Worm (Caenorhabditis elegans) whole organism, L1 larva: ENCODE measurements around the gene C14F11.4.

Experiments used
- C04F5.9 ChIP-seq: sonication (generic microtip); optimal IDR thresholded peaks from 2 replicates; lab custom pipeline; 2016; ENCODE audit warnings: missing genetic modification characterization, missing compliant biosample characterization
- C16A3.4 ChIP-seq: fragments of 150-350 bp; optimal IDR thresholded peaks from 2 replicates; lab custom pipeline; 2014; ENCODE audit warnings: missing biosample characterization, missing genetic modification characterization
- F16B12.6 ChIP-seq: fragments of 150-350 bp; optimal IDR thresholded peaks from 2 replicates; lab custom pipeline; 2014; ENCODE audit warnings: missing biosample characterization, missing genetic modification characterization
- Y116A8C.19 ChIP-seq: sonication (generic microtip); optimal IDR thresholded peaks from 2 replicates; lab custom pipeline; 2016; ENCODE audit warnings: missing compliant biosample characterization, missing genetic modification characterization, borderline replicate concordance
- alr-1 ChIP-seq: fragments of 200-800 bp; sonication (Bioruptor generic); optimal IDR thresholded peaks from 2 replicates; lab custom pipeline; 2018; ENCODE audit warnings: borderline replicate concordance, mild to moderate bottlenecking, missing genetic modification characterization, missing compliant biosample characterization
- ceh-8 ChIP-seq: fragments of 200-800 bp; sonication (Bioruptor generic); optimal IDR thresholded peaks from 2 replicates; lab custom pipeline; 2018; ENCODE audit warnings: mild to moderate bottlenecking, missing genetic modification characterization, moderate library complexity, missing compliant biosample characterization
- ceh-82 ChIP-seq, 3 experiments: fragments of 150-350 bp in 1 of 3; sonication (generic microtip) in 2 of 3; optimal IDR thresholded peaks; 2 replicates each; lab custom pipeline; 2014 to 2017; ENCODE audit warnings: missing biosample characterization in 3 of 3, missing genetic modification characterization in 3 of 3
- ceh-88 ChIP-seq: fragments of 200-800 bp; sonication (Bioruptor generic); IDR thresholded peaks from 2 replicates; pipeline ENCODE4 v1.3.6; 2022; ENCODE audit warnings: missing genetic modification characterization, missing compliant biosample characterization
- ceh-90 ChIP-seq: sonication (generic microtip); optimal IDR thresholded peaks from 2 replicates; lab custom pipeline; 2016; ENCODE audit warnings: missing genetic modification characterization, missing compliant biosample characterization
- ces-1 ChIP-seq: fragments of 150-350 bp; optimal IDR thresholded peaks from 2 replicates; lab custom pipeline; 2014; ENCODE audit warnings: missing biosample characterization, missing genetic modification reagents, missing genetic modification characterization
- dpl-1 ChIP-seq, 3 experiments: fragments of 150-350 bp in 2 of 3; sonication (generic microtip) in 1 of 3; optimal IDR thresholded peaks; 2 replicates each; lab custom pipeline; 2014 to 2017; ENCODE audit warnings: missing biosample characterization in 3 of 3, missing genetic modification characterization in 3 of 3, missing genetic modification reagents in 3 of 3
- efl-1 ChIP-seq, 4 experiments: fragments of 150-350 bp; optimal IDR thresholded peaks in 3 of 4; peaks in 1 of 4; 1 replicate in 1 of 4; 2 replicates in 3 of 4; lab custom pipeline; 2014; ENCODE audit warnings: missing biosample characterization in 2 of 4, missing genetic modification characterization in 2 of 4, missing genetic modification reagents in 2 of 4
- egl-27 ChIP-seq, 2 experiments: fragments of 150-350 bp in 1 of 2; sonication (generic microtip); optimal IDR thresholded peaks; 3 replicates each; lab custom pipeline; 2017 to 2018; ENCODE audit warnings: missing biosample characterization in 2 of 2, missing genetic modification characterization in 2 of 2, missing genetic modification reagents in 2 of 2
- elt-2 ChIP-seq: sonication (generic microtip); optimal IDR thresholded peaks from 2 replicates; lab custom pipeline; 2016; ENCODE audit warnings: missing genetic modification characterization, mild to moderate bottlenecking, inconsistent platforms, missing compliant biosample characterization, missing genetic modification reagents
- elt-3 ChIP-seq, 6 experiments: fragments of 150-350 bp in 1 of 6; sonication (generic microtip); optimal IDR thresholded peaks; 2 replicates each; lab custom pipeline; 2017 to 2018; ENCODE audit warnings: missing biosample characterization in 6 of 6, missing genetic modification characterization in 6 of 6, inconsistent platforms in 1 of 6
- fkh-8 ChIP-seq: sonication (generic microtip); optimal IDR thresholded peaks from 2 replicates; lab custom pipeline; 2016; ENCODE audit warnings: mild to moderate bottlenecking, missing genetic modification characterization, missing compliant biosample characterization
- hlh-17 ChIP-seq: fragments of 200-800 bp; sonication (Bioruptor generic); optimal IDR thresholded peaks from 2 replicates; lab custom pipeline; 2018; ENCODE audit warnings: missing genetic modification characterization, mild to moderate bottlenecking, missing compliant biosample characterization, moderate library complexity, borderline replicate concordance
- hpl-2 ChIP-seq: fragments of 150-350 bp; optimal IDR thresholded peaks from 2 replicates; lab custom pipeline; 2014; ENCODE audit warnings: missing biosample characterization, missing genetic modification reagents, missing genetic modification characterization
- irx-1 ChIP-seq: sonication (generic microtip); optimal IDR thresholded peaks from 2 replicates; lab custom pipeline; 2016; ENCODE audit warnings: missing genetic modification characterization, missing compliant biosample characterization
- isw-1 ChIP-seq: fragments of 200-800 bp; sonication (Bioruptor generic); IDR thresholded peaks from 2 replicates; pipeline ENCODE4 v1.3.6; 2022; ENCODE audit warnings: missing genetic modification characterization, missing compliant biosample characterization
- lin-14 ChIP-seq: fragments of 200-800 bp; sonication (Bioruptor generic); optimal IDR thresholded peaks from 2 replicates; lab custom pipeline; 2018; ENCODE audit warnings: mild to moderate bottlenecking, missing genetic modification characterization, moderate library complexity, missing compliant biosample characterization
- lin-35 ChIP-seq, 2 experiments: fragments of 150-350 bp; optimal IDR thresholded peaks; 2 replicates each; lab custom pipeline; 2014; ENCODE audit warnings: missing biosample characterization in 2 of 2, missing genetic modification characterization in 2 of 2, missing genetic modification reagents in 2 of 2
- lin-39 ChIP-seq: fragments of 150-350 bp; optimal IDR thresholded peaks from 2 replicates; lab custom pipeline; 2014; ENCODE audit warnings: missing biosample characterization, missing genetic modification reagents, missing genetic modification characterization
- lir-3 ChIP-seq: sonication (generic microtip); optimal IDR thresholded peaks from 2 replicates; lab custom pipeline; 2016; ENCODE audit warnings: mild to moderate bottlenecking, missing genetic modification characterization, moderate library complexity, missing compliant biosample characterization; ENCODE audit not compliant: poor library complexity
- lsy-2 ChIP-seq, 2 experiments: fragments of 150-350 bp; optimal IDR thresholded peaks; 2 replicates each; lab custom pipeline; 2014; ENCODE audit warnings: missing biosample characterization in 2 of 2, missing genetic modification characterization in 2 of 2
- mab-9 ChIP-seq: fragments of 200-800 bp; sonication (Bioruptor generic); IDR thresholded peaks from 2 replicates; pipeline ENCODE4 v1.3.6; 2022; ENCODE audit warnings: missing genetic modification reagents, missing genetic modification characterization, missing compliant biosample characterization
- mdl-1 ChIP-seq, 2 experiments: fragments of 150-350 bp; optimal IDR thresholded peaks; 2 replicates each; lab custom pipeline; 2014 to 2017; ENCODE audit warnings: missing biosample characterization in 2 of 2, missing genetic modification characterization in 2 of 2, inconsistent platforms in 1 of 2
- mef-2 ChIP-seq: fragments of 150-350 bp; optimal IDR thresholded peaks from 2 replicates; lab custom pipeline; 2014; ENCODE audit warnings: missing biosample characterization, missing genetic modification characterization
- nhr-11 ChIP-seq: fragments of 150-350 bp; optimal IDR thresholded peaks from 2 replicates; lab custom pipeline; 2014; ENCODE audit warnings: missing biosample characterization, missing genetic modification characterization
- nhr-20 ChIP-seq: sonication (generic microtip); optimal IDR thresholded peaks from 2 replicates; lab custom pipeline; 2016; ENCODE audit warnings: mild to moderate bottlenecking, missing genetic modification characterization, missing compliant biosample characterization
- nhr-47 ChIP-seq: sonication (generic microtip); optimal IDR thresholded peaks from 2 replicates; lab custom pipeline; 2016; ENCODE audit warnings: mild to moderate bottlenecking, missing genetic modification characterization, moderate library complexity, missing compliant biosample characterization
- nhr-71 ChIP-seq: sonication (generic microtip); optimal IDR thresholded peaks from 2 replicates; lab custom pipeline; 2016; ENCODE audit warnings: mild to moderate bottlenecking, missing genetic modification characterization, moderate library complexity, missing compliant biosample characterization
- nhr-84 ChIP-seq: sonication (generic microtip); optimal IDR thresholded peaks from 2 replicates; lab custom pipeline; 2017; ENCODE audit warnings: missing biosample characterization, missing genetic modification characterization
- nhr-90 ChIP-seq: sonication (generic microtip); optimal IDR thresholded peaks from 2 replicates; lab custom pipeline; 2016; ENCODE audit warnings: mild to moderate bottlenecking, missing genetic modification characterization, missing compliant biosample characterization; ENCODE audit not compliant: poor library complexity
- rnt-1 ChIP-seq: sonication (generic microtip); optimal IDR thresholded peaks from 2 replicates; lab custom pipeline; 2016; ENCODE audit warnings: mild to moderate bottlenecking, missing genetic modification characterization, moderate library complexity, missing compliant biosample characterization
- snu-23 ChIP-seq: sonication (generic microtip); optimal IDR thresholded peaks from 2 replicates; lab custom pipeline; 2016; ENCODE audit warnings: missing genetic modification characterization, missing compliant biosample characterization
- sox-4 ChIP-seq: sonication (generic microtip); optimal IDR thresholded peaks from 2 replicates; lab custom pipeline; 2016; ENCODE audit warnings: missing genetic modification characterization, missing compliant biosample characterization
- swsn-7 ChIP-seq: sonication (generic microtip); optimal IDR thresholded peaks from 2 replicates; lab custom pipeline; 2016; ENCODE audit warnings: missing genetic modification characterization, missing compliant biosample characterization
- tlp-1 ChIP-seq: fragments of 150-350 bp; optimal IDR thresholded peaks from 2 replicates; lab custom pipeline; 2014; ENCODE audit warnings: missing biosample characterization, missing genetic modification characterization
- unc-130 ChIP-seq: fragments of 150-350 bp; optimal IDR thresholded peaks from 2 replicates; lab custom pipeline; 2017; ENCODE audit warnings: missing biosample characterization, missing genetic modification characterization, inconsistent platforms
- unc-86 ChIP-seq: sonication (generic microtip); optimal IDR thresholded peaks from 2 replicates; lab custom pipeline; 2016; ENCODE audit warnings: missing genetic modification characterization, missing compliant biosample characterization
- xbp-1 ChIP-seq: sonication (generic microtip); optimal IDR thresholded peaks from 2 replicates; lab custom pipeline; 2016; ENCODE audit warnings: missing genetic modification characterization, missing compliant biosample characterization
- zag-1 ChIP-seq: fragments of 150-350 bp; optimal IDR thresholded peaks from 2 replicates; lab custom pipeline; 2014; ENCODE audit warnings: missing biosample characterization, missing genetic modification characterization
- zip-4 ChIP-seq: fragments of 200-800 bp; sonication (Bioruptor generic); optimal IDR thresholded peaks from 2 replicates; lab custom pipeline; 2018; ENCODE audit warnings: mild to moderate bottlenecking, missing genetic modification characterization, moderate library complexity, missing compliant biosample characterization
- ztf-11 ChIP-seq, 2 experiments: sonication (generic microtip); optimal IDR thresholded peaks; 2 replicates each; lab custom pipeline; 2016 to 2017; ENCODE audit warnings: missing genetic modification characterization in 2 of 2, missing biosample characterization in 1 of 2, missing compliant biosample characterization in 1 of 2
- ztf-4 ChIP-seq: fragments of 150-350 bp; optimal IDR thresholded peaks from 2 replicates; lab custom pipeline; 2014; ENCODE audit warnings: missing biosample characterization, missing genetic modification characterization

Gene C14F11.4

ce11 chrX:6206305-6206704, 26.5 kb downstream of the C14F11.4 start, which contains the start of gene mtp-18:
Gene mtp-18, minus strand, starts transcription at chrX:6206405.
- TF ChIP-seq lin-35 (GFP tag; optimal IDR thresholded peaks at IDR 0.05; lab: Kevin White, UChicago) (no peak), ceh-82 (tag; optimal IDR thresholded peaks at IDR 0.05; lab: Kevin White, UChicago) (no peak), nhr-90 (no peak), efl-1 (optimal IDR thresholded peaks at IDR 0.05; lab: Kevin White, UChicago) (no peak), efl-1 (GFP tag; optimal IDR thresholded peaks at IDR 0.05 in 1 of 2; lab: Kevin White, UChicago) (no peak), swsn-7 (tag; lab: Kevin White, UChicago) (no peak), lin-14 (no peak), xbp-1 (tag; lab: Kevin White, UChicago) (no peak), egl-27 (tag; optimal IDR thresholded peaks at IDR 0.05; lab: Kevin White, UChicago) (no peak), lsy-2 (tag; optimal IDR thresholded peaks at IDR 0.05; lab: Kevin White, UChicago) (no peak)
- TF ChIP-seq, all 84 proteins: peak for 0

ce11 chrX:6205325-6205724, 27.5 kb downstream of the C14F11.4 start:
- no peak for TF ChIP-seq ceh-82 (tag; optimal IDR thresholded peaks at IDR 0.05; lab: Kevin White, UChicago)
- no peak for TF ChIP-seq C16A3.4 (tag; lab: Kevin White, UChicago)
- no peak for TF ChIP-seq lin-35 (GFP tag; optimal IDR thresholded peaks at IDR 0.05; lab: Kevin White, UChicago)
- no peak for TF ChIP-seq elt-2 (tag; lab: Kevin White, UChicago)
- no peak for TF ChIP-seq F16B12.6 (tag; lab: Kevin White, UChicago)
- no peak for TF ChIP-seq xbp-1 (tag; lab: Kevin White, UChicago)
- no peak for TF ChIP-seq unc-86 (tag; lab: Kevin White, UChicago)
- TF ChIP-seq nhr-20 (tag; lab: Kevin White, UChicago) = no peak
- TF ChIP-seq fkh-8 = no peak
- TF ChIP-seq sox-4 = no peak
- TF ChIP-seq nhr-47 (tag; lab: Kevin White, UChicago) = no peak
- no peak for TF ChIP-seq snu-23 (GFP tag; lab: Kevin White, UChicago)
- TF ChIP-seq, all 84 proteins: peak for 0

ce11 chrX:6204696-6205232, 28.1 kb downstream of the C14F11.4 start, which contains the start of gene bca-1:
Gene bca-1, minus strand, starts transcription at chrX:6204746.
- TF ChIP-seq zag-1 (tag; lab: Kevin White, UChicago) = no peak
- peak; percentile 29 for TF ChIP-seq ztf-4 (tag; lab: Kevin White, UChicago)
- peak in 1 of 3 experiments; percentile 21 for TF ChIP-seq dpl-1 (GFP tag; optimal IDR thresholded peaks at IDR 0.05; lab: Kevin White, UChicago)
- TF ChIP-seq lir-3 = no peak
- no peak for TF ChIP-seq ces-1 (GFP tag; lab: Kevin White, UChicago)
- TF ChIP-seq lin-39 (tag; lab: Kevin White, UChicago) = no peak
- no peak for TF ChIP-seq Y116A8C.19 (tag; lab: Kevin White, UChicago)
- TF ChIP-seq nhr-11 (tag; lab: Kevin White, UChicago) = no peak
- TF ChIP-seq ceh-8 (GFP tag; lab: Kevin White, UChicago) = no peak
- no peak for TF ChIP-seq C04F5.9 (tag; lab: Kevin White, UChicago)
- TF ChIP-seq lin-35 (GFP tag; optimal IDR thresholded peaks at IDR 0.05; lab: Kevin White, UChicago) = peak in 1 of 2 experiments; percentile 68
- TF ChIP-seq elt-3 (tag; optimal IDR thresholded peaks at IDR 0.05; lab: Kevin White, UChicago) = peak in 2 of 6 experiments; percentile 59 to 68
- TF ChIP-seq hpl-2 (GFP tag; lab: Kevin White, UChicago) = no peak
- TF ChIP-seq rnt-1 = peak; percentile 49
- no peak for TF ChIP-seq ceh-90 (tag; lab: Kevin White, UChicago)
- no peak for TF ChIP-seq hlh-17 (GFP tag; lab: Kevin White, UChicago)
- TF ChIP-seq tlp-1 = no peak
- no peak for TF ChIP-seq efl-1 (optimal IDR thresholded peaks at IDR 0.05; lab: Kevin White, UChicago)
- peak in 1 of 2 experiments; percentile 84 for TF ChIP-seq efl-1 (GFP tag; optimal IDR thresholded peaks at IDR 0.05 in 1 of 2; lab: Kevin White, UChicago)
- TF ChIP-seq nhr-71 (tag; lab: Kevin White, UChicago) = peak; percentile 97
- TF ChIP-seq mdl-1 (tag; optimal IDR thresholded peaks at IDR 0.05; lab: Kevin White, UChicago) = peak in 1 of 2 experiments; percentile 69
- TF ChIP-seq zip-4 (GFP tag; lab: Kevin White, UChicago) = no peak
- no peak for TF ChIP-seq ceh-88
- TF ChIP-seq unc-130 (tag; lab: Kevin White, UChicago) = peak; percentile 50
- TF ChIP-seq C16A3.4 (tag; lab: Kevin White, UChicago) = peak; percentile 44
- no peak for TF ChIP-seq ztf-11 (tag; optimal IDR thresholded peaks at IDR 0.05; lab: Kevin White, UChicago)
- TF ChIP-seq mef-2 (tag; lab: Kevin White, UChicago) = no peak
- no peak for TF ChIP-seq nhr-84
- no peak for TF ChIP-seq egl-27 (tag; optimal IDR thresholded peaks at IDR 0.05; lab: Kevin White, UChicago)
- no peak for TF ChIP-seq alr-1 (tag; lab: Kevin White, UChicago)
- TF ChIP-seq isw-1 (GFP tag; lab: Robert Waterston, UW) = no peak
- TF ChIP-seq mab-9 = no peak
- TF ChIP-seq irx-1 (tag; lab: Kevin White, UChicago) = no peak
- no peak for TF ChIP-seq fkh-8
